Fruit fly (Drosophila melanogaster): Measurements from ENCODE around the gene CG8851.

dm6 chr2L:3556937-3557336 is 37.5 kb downstream of the CG8851 start:
- TF ChIP-seq Pif1A (GFP tag; optimal IDR thresholded peaks at IDR 0.05) = no peak
- TF ChIP-seq EcR (GFP tag; optimal IDR thresholded peaks at IDR 0.05) = no peak
- TF ChIP-seq CG8301 (tag; optimal IDR thresholded peaks at IDR 0.05) = no peak
- no peak for TF ChIP-seq CG10348 (GFP tag; IDR thresholded peaks at IDR 0.05)
- no peak for TF ChIP-seq CG12605 (GFP tag; IDR thresholded peaks at IDR 0.05)

All from whole organism, pupa.